Fruit fly (Drosophila melanogaster) whole organism, embryonic: ENCODE results near the gene msps.

Experiments used
- Adf1 ChIP-seq: fragments of 200-800 bp; sonication (Bioruptor generic); IDR thresholded peaks from 2 replicates; pipeline ENCODE4 v1.3.6; 2022; ENCODE audit warnings: missing biosample characterization, missing genetic modification characterization
- Bgb ChIP-seq: fragments of 200-800 bp; sonication (Bioruptor generic); IDR thresholded peaks from 2 replicates; pipeline ENCODE4 v1.3.6; 2022; ENCODE audit warnings: missing biosample characterization, missing genetic modification characterization; ENCODE audit not compliant: partially characterized antibody
- CG10267 ChIP-seq: fragments of 200-800 bp; sonication (Bioruptor generic); optimal IDR thresholded peaks from 2 replicates; lab custom pipeline; 2018; ENCODE audit warnings: missing biosample characterization, mild to moderate bottlenecking, missing genetic modification characterization, moderate library complexity
- CG13624 ChIP-seq: fragments of 200-800 bp; sonication (Bioruptor generic); optimal IDR thresholded peaks from 2 replicates; lab custom pipeline; 2016; ENCODE audit warnings: missing biosample characterization, missing genetic modification characterization
- CG14050 ChIP-seq: fragments of 200-800 bp; sonication (Bioruptor generic); IDR thresholded peaks from 3 replicates; pipeline ENCODE4 v1.3.6; 2022; ENCODE audit warnings: missing biosample characterization, missing genetic modification characterization
- CG14710 ChIP-seq: fragments of 200-800 bp; sonication (Bioruptor generic); optimal IDR thresholded peaks from 3 replicates; lab custom pipeline; 2019; ENCODE audit warnings: missing biosample characterization, mild to moderate bottlenecking, missing genetic modification characterization, moderate library complexity
- CG15601 ChIP-seq: fragments of 200-800 bp; sonication (Bioruptor generic); optimal IDR thresholded peaks from 3 replicates; lab custom pipeline; 2019; ENCODE audit warnings: missing biosample characterization, mild to moderate bottlenecking, missing genetic modification characterization, moderate library complexity
- CG15696 ChIP-seq: fragments of 200-800 bp; sonication (Bioruptor generic); optimal IDR thresholded peaks from 2 replicates; lab custom pipeline; 2019; ENCODE audit warnings: missing biosample characterization, mild to moderate bottlenecking, missing genetic modification characterization, moderate library complexity
- CG17361 ChIP-seq: fragments of 200-800 bp; sonication (Bioruptor generic); IDR thresholded peaks from 3 replicates; pipeline ENCODE4 v1.3.6; 2022; ENCODE audit warnings: missing biosample characterization, missing genetic modification characterization
- CG17829 ChIP-seq: fragments of 200-800 bp; optimal IDR thresholded peaks from 2 replicates; lab custom pipeline; 2019; ENCODE audit warnings: missing biosample characterization, mild to moderate bottlenecking, missing genetic modification characterization, moderate library complexity
- CG2202 ChIP-seq: fragments of 200-800 bp; sonication (Bioruptor generic); optimal IDR thresholded peaks from 2 replicates; lab custom pipeline; 2018; ENCODE audit warnings: missing biosample characterization, mild to moderate bottlenecking, missing genetic modification characterization
- CG33213 ChIP-seq: fragments of 200-800 bp; sonication (Bioruptor generic); optimal IDR thresholded peaks from 3 replicates; lab custom pipeline; 2016; ENCODE audit warnings: missing biosample characterization, missing genetic modification characterization
- CG33557 ChIP-seq: fragments of 200-800 bp; sonication (Bioruptor generic); optimal IDR thresholded peaks from 2 replicates; lab custom pipeline; 2019; ENCODE audit warnings: missing biosample characterization, mild to moderate bottlenecking, missing genetic modification characterization, moderate library complexity
- CG42726 ChIP-seq: fragments of 200-800 bp; sonication (Bioruptor generic); IDR thresholded peaks from 2 replicates; pipeline ENCODE4 v1.3.6; 2022; ENCODE audit warnings: missing biosample characterization, missing genetic modification characterization; ENCODE audit not compliant: partially characterized antibody
- CG4617 ChIP-seq: fragments of 200-800 bp; sonication (Bioruptor generic); optimal IDR thresholded peaks from 3 replicates; lab custom pipeline; 2016; ENCODE audit warnings: missing biosample characterization, missing genetic modification characterization, borderline replicate concordance
- CG7372 ChIP-seq: fragments of 200-800 bp; sonication (Bioruptor generic); IDR thresholded peaks from 2 replicates; pipeline ENCODE4 v1.3.6; 2022; ENCODE audit warnings: missing biosample characterization, missing genetic modification characterization
- CG7963 ChIP-seq: fragments of 200-800 bp; sonication (Bioruptor generic); IDR thresholded peaks from 3 replicates; pipeline ENCODE4 v1.3.6; 2022; ENCODE audit warnings: missing biosample characterization, missing genetic modification characterization; ENCODE audit not compliant: partially characterized antibody
- CG8290 ChIP-seq, 3 experiments: fragments of 200-800 bp; sonication (Bioruptor generic); optimal IDR thresholded peaks; 2 replicates each; lab custom pipeline; 2016 to 2019; ENCODE audit warnings: missing biosample characterization in 3 of 3, missing genetic modification characterization in 3 of 3, mild to moderate bottlenecking in 2 of 3, moderate library complexity in 1 of 3
- CoRest ChIP-seq: fragments of 200-800 bp; sonication (Bioruptor generic); optimal IDR thresholded peaks from 3 replicates; lab custom pipeline; 2018; ENCODE audit warnings: missing biosample characterization, mild to moderate bottlenecking, missing genetic modification characterization, moderate library complexity
- Dbx ChIP-seq: fragments of 200-800 bp; sonication (Bioruptor generic); IDR thresholded peaks from 3 replicates; pipeline ENCODE4 v1.3.6; 2022; ENCODE audit warnings: missing biosample characterization, missing genetic modification characterization
- HLH4C ChIP-seq: fragments of 200-800 bp; sonication (Bioruptor generic); IDR thresholded peaks from 3 replicates; pipeline ENCODE4 v1.3.6; 2022; ENCODE audit warnings: missing biosample characterization, missing genetic modification characterization; ENCODE audit not compliant: partially characterized antibody
- Max ChIP-seq: fragments of 200-800 bp; sonication (Bioruptor generic); optimal IDR thresholded peaks from 2 replicates; lab custom pipeline; 2016; ENCODE audit warnings: missing biosample characterization, mild to moderate bottlenecking, missing genetic modification characterization
- Myb ChIP-seq: fragments of 200-800 bp; sonication (Bioruptor generic); optimal IDR thresholded peaks from 2 replicates; lab custom pipeline; 2016; ENCODE audit warnings: missing biosample characterization, missing genetic modification characterization
- Nf-YB ChIP-seq: fragments of 200-800 bp; sonication (Bioruptor generic); optimal IDR thresholded peaks from 3 replicates; lab custom pipeline; 2019; ENCODE audit warnings: missing biosample characterization, mild to moderate bottlenecking, missing genetic modification characterization, moderate library complexity
- Opbp ChIP-seq: fragments of 200-800 bp; sonication (Bioruptor generic); IDR thresholded peaks from 3 replicates; pipeline ENCODE4 v1.3.6; 2022; ENCODE audit warnings: missing biosample characterization, missing genetic modification characterization; ENCODE audit not compliant: partially characterized antibody
- Sry-δ ChIP-seq: fragments of 200-800 bp; sonication (Bioruptor generic); optimal IDR thresholded peaks from 2 replicates; lab custom pipeline; 2016; ENCODE audit warnings: missing biosample characterization, missing genetic modification characterization
- TFAM ChIP-seq: fragments of 200-800 bp; sonication (Bioruptor generic); optimal IDR thresholded peaks from 2 replicates; lab custom pipeline; 2017; ENCODE audit warnings: missing biosample characterization, missing genetic modification characterization, inconsistent platforms
- Xbp1 ChIP-seq: fragments of 200-800 bp; sonication (Bioruptor generic); optimal IDR thresholded peaks from 3 replicates; lab custom pipeline; 2016; ENCODE audit warnings: missing biosample characterization, mild to moderate bottlenecking, missing genetic modification characterization
- amos ChIP-seq: fragments of 200-800 bp; sonication (Bioruptor generic); IDR thresholded peaks from 2 replicates; pipeline ENCODE4 v1.3.6; 2022; ENCODE audit warnings: missing biosample characterization, missing genetic modification characterization; ENCODE audit not compliant: partially characterized antibody
- az2 ChIP-seq: fragments of 200-800 bp; sonication (Bioruptor generic); optimal IDR thresholded peaks from 3 replicates; lab custom pipeline; 2016; ENCODE audit warnings: missing biosample characterization, missing genetic modification characterization
- bbx ChIP-seq: fragments of 200-800 bp; sonication (Bioruptor generic); IDR thresholded peaks from 2 replicates; pipeline ENCODE4 v1.3.6; 2022; ENCODE audit warnings: missing biosample characterization, missing genetic modification characterization; ENCODE audit not compliant: partially characterized antibody
- bigmax ChIP-seq: fragments of 200-800 bp; sonication (Bioruptor generic); optimal IDR thresholded peaks from 2 replicates; lab custom pipeline; 2018; ENCODE audit warnings: missing biosample characterization, mild to moderate bottlenecking, missing genetic modification characterization
- chif ChIP-seq, 2 experiments: fragments of 200-800 bp; sonication (Bioruptor generic); optimal IDR thresholded peaks; 3 replicates each; lab custom pipeline; 2016; ENCODE audit warnings: missing biosample characterization in 2 of 2, missing genetic modification characterization in 2 of 2
- ci ChIP-seq: fragments of 200-800 bp; sonication (Bioruptor generic); IDR thresholded peaks from 3 replicates; pipeline ENCODE4 v1.3.6; 2022; ENCODE audit warnings: missing biosample characterization, missing genetic modification characterization
- crol ChIP-seq: fragments of 200-800 bp; sonication (Bioruptor generic); IDR thresholded peaks from 2 replicates; pipeline ENCODE4 v1.3.6; 2022; ENCODE audit warnings: missing biosample characterization, missing genetic modification characterization
- fd102C ChIP-seq: fragments of 200-800 bp; sonication (Bioruptor generic); optimal IDR thresholded peaks from 2 replicates; lab custom pipeline; 2018; ENCODE audit warnings: missing biosample characterization, mild to moderate bottlenecking, missing genetic modification characterization, moderate library complexity
- gfzf ChIP-seq: fragments of 200-800 bp; sonication (Bioruptor generic); optimal IDR thresholded peaks from 2 replicates; lab custom pipeline; 2016; ENCODE audit warnings: missing biosample characterization, mild to moderate bottlenecking, missing genetic modification characterization, moderate library complexity
- hbn ChIP-seq: fragments of 200-800 bp; sonication (Bioruptor generic); IDR thresholded peaks from 2 replicates; pipeline ENCODE4 v1.3.6; 2022; ENCODE audit warnings: missing biosample characterization, missing genetic modification characterization; ENCODE audit not compliant: partially characterized antibody
- insv ChIP-seq, 2 experiments: fragments of 200-800 bp; sonication (Bioruptor generic); optimal IDR thresholded peaks; 3 replicates each; lab custom pipeline; 2016 to 2018; ENCODE audit warnings: missing biosample characterization in 2 of 2, missing genetic modification characterization in 2 of 2
- nmo ChIP-seq: fragments of 200-800 bp; sonication (Bioruptor generic); optimal IDR thresholded peaks from 2 replicates; lab custom pipeline; 2018; ENCODE audit warnings: missing biosample characterization, mild to moderate bottlenecking, missing genetic modification characterization, moderate library complexity
- phol ChIP-seq: fragments of 200-800 bp; sonication (Bioruptor generic); optimal IDR thresholded peaks from 3 replicates; lab custom pipeline; 2018; ENCODE audit warnings: missing biosample characterization, mild to moderate bottlenecking, missing genetic modification characterization, moderate library complexity
- sens ChIP-seq: fragments of 200-800 bp; sonication (Bioruptor generic); peaks from one replicate; lab custom pipeline; 2016; ENCODE audit warnings: missing biosample characterization, missing genetic modification characterization
- sna ChIP-seq: fragments of 200-800 bp; sonication (Bioruptor generic); IDR thresholded peaks from 2 replicates; pipeline ENCODE4 v1.3.6; 2022; ENCODE audit warnings: missing biosample characterization, missing genetic modification characterization; ENCODE audit not compliant: partially characterized antibody
- sob ChIP-seq: fragments of 200-800 bp; sonication (Bioruptor generic); IDR thresholded peaks from 2 replicates; pipeline ENCODE4 v1.3.6; 2022; ENCODE audit warnings: missing biosample characterization, missing genetic modification characterization
- trem ChIP-seq: fragments of 200-800 bp; optimal IDR thresholded peaks from 3 replicates; lab custom pipeline; 2019; ENCODE audit warnings: missing biosample characterization, mild to moderate bottlenecking, missing genetic modification characterization, moderate library complexity
- tx ChIP-seq: fragments of 200-800 bp; sonication (Bioruptor generic); optimal IDR thresholded peaks from 2 replicates; lab custom pipeline; 2016; ENCODE audit warnings: missing biosample characterization, missing genetic modification characterization
- unc-4 ChIP-seq: fragments of 200-800 bp; sonication (Bioruptor generic); IDR thresholded peaks from 2 replicates; pipeline ENCODE4 v1.3.6; 2022; ENCODE audit warnings: missing biosample characterization, missing genetic modification characterization; ENCODE audit not compliant: partially characterized antibody
- zen ChIP-seq: fragments of 200-800 bp; sonication (Bioruptor generic); optimal IDR thresholded peaks from 3 replicates; lab custom pipeline; 2018; ENCODE audit warnings: missing biosample characterization, mild to moderate bottlenecking, missing genetic modification characterization, moderate library complexity

msps gene

DNA sequence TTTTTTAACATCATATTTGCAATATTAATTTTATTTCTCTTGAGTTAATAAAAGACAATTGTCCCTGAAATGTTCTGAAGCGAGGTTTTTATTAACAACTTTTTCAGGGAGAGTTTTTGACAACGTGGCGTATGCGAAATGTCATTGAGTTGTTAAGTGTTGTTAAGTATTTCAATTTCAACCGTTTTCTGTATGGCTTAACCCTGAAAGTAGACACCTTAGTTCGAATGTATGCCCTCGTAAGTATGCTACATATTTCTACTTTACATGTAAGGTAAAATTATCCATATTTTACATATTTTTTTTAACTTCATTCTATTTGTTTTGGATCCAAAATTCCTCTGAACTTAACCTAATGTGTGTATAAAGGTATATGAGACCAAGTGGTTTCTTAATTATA, 46.6 kb upstream of the msps start (continued):
- peak; percentile 36 for TF ChIP-seq CG33213 (GFP tag; lab: Kevin White, UChicago)
- peak; percentile 42; the same call in 2 of the 3 replicates for TF ChIP-seq HLH4C (GFP tag; lab: Robert Waterston, UW)
- TF ChIP-seq CG15601, result peak; percentile 72
- no peak for TF ChIP-seq gfzf
- TF ChIP-seq CG15696 (tag; lab: Kevin White, UChicago), result peak; percentile 19
- TF ChIP-seq tx (GFP tag; lab: Kevin White, UChicago), result no peak
- peak; percentile 84 for TF ChIP-seq CG8290 (GFP tag; optimal IDR thresholded peaks at IDR 0.05; lab: Kevin White, UChicago)
- TF ChIP-seq CG8290 (tag; optimal IDR thresholded peaks at IDR 0.05; lab: Kevin White, UChicago), result peak in 1 of 2 experiments; percentile 17
- peak; percentile 73 for TF ChIP-seq bbx
- TF ChIP-seq TFAM (GFP tag; lab: Kevin White, UChicago), result no peak
- peak; percentile 6 for TF ChIP-seq phol (tag; lab: Kevin White, UChicago)
- peak; percentile 92 for TF ChIP-seq CG10267
- TF ChIP-seq CG17361 (GFP tag; lab: Robert Waterston, UW), result 0 out of 3 replicates have a peak, but pooled peaks have one; percentile 20
- peak; percentile 92 for TF ChIP-seq CG7372 (GFP tag; lab: Robert Waterston, UW)
- peak; percentile 31 for TF ChIP-seq CG17829 (tag; lab: Kevin White, UChicago)
- no peak for TF ChIP-seq CG4617 (GFP tag; lab: Kevin White, UChicago)
- TF ChIP-seq Xbp1 (GFP tag; lab: Kevin White, UChicago), result peak; percentile 27
- TF ChIP-seq sob (GFP tag; lab: Robert Waterston, UW), result peak; percentile 62
- TF ChIP-seq sens, result peak; percentile 76
- peak; percentile 45 for TF ChIP-seq CG14710 (tag; lab: Kevin White, UChicago)
- TF ChIP-seq zen (tag; lab: Kevin White, UChicago), result peak; percentile 60
- TF ChIP-seq hbn (GFP tag; lab: Robert Waterston, UW), result peak; percentile 65
- TF ChIP-seq CG7963, result peak; percentile 48; the same call in 1 of the 3 replicates
- TF ChIP-seq Opbp, result peak; percentile 68; the same call in 2 of the 3 replicates
- TF ChIP-seq chif (GFP tag; optimal IDR thresholded peaks at IDR 0.05; lab: Kevin White, UChicago), result peak in 1 of 2 experiments; percentile 47
- no peak for TF ChIP-seq Adf1 (GFP tag; lab: Robert Waterston, UW)
- TF ChIP-seq crol (GFP tag; lab: Robert Waterston, UW), result no peak
- TF ChIP-seq CG2202 (tag; lab: Kevin White, UChicago), result peak; percentile 29
- TF ChIP-seq CG14050 (GFP tag; lab: Robert Waterston, UW), result no peak
- peak; percentile 41 for TF ChIP-seq trem
- TF ChIP-seq Myb, result peak; percentile 62
- TF ChIP-seq fd102C (GFP tag; lab: Kevin White, UChicago), result peak; percentile 47
- TF ChIP-seq insv (GFP tag; optimal IDR thresholded peaks at IDR 0.05; lab: Kevin White, UChicago), result no peak
- peak; percentile 19 for TF ChIP-seq Max (GFP tag; lab: Kevin White, UChicago)
- TF ChIP-seq sna (GFP tag; lab: Robert Waterston, UW), result peak; percentile 73
- TF ChIP-seq Bgb (GFP tag; lab: Robert Waterston, UW), result peak; percentile 81
- TF ChIP-seq Dbx, result 0 out of 3 replicates have a peak, but pooled peaks have one; percentile 26
- peak; percentile 26 for TF ChIP-seq bigmax (GFP tag; lab: Kevin White, UChicago)
- peak; percentile 10 for TF ChIP-seq nmo (GFP tag; lab: Kevin White, UChicago)
- TF ChIP-seq CoRest (tag; lab: Kevin White, UChicago), result peak; percentile 34
- TF ChIP-seq Nf-YB (GFP tag; lab: Kevin White, UChicago), result peak; percentile 16
- peak; percentile 49; the same call in 1 of the 2 replicates for TF ChIP-seq unc-4 (GFP tag; lab: Robert Waterston, UW)
- TF ChIP-seq CG33557 (GFP tag; lab: Kevin White, UChicago), result peak; percentile 8
- peak; percentile 61 for TF ChIP-seq amos (GFP tag; lab: Robert Waterston, UW)
- TF ChIP-seq Sry-δ, result peak; percentile 1
- peak; percentile 15 for TF ChIP-seq CG13624 (GFP tag; lab: Kevin White, UChicago)
- 0 out of 2 replicates have a peak, but pooled peaks have one; percentile 34 for TF ChIP-seq CG42726 (GFP tag; lab: Robert Waterston, UW)
- TF ChIP-seq ci (GFP tag; lab: Robert Waterston, UW), result peak; percentile 6; the same call in 1 of the 3 replicates
- peak; percentile 5 for TF ChIP-seq az2 (GFP tag; lab: Kevin White, UChicago)
